Fruit fly (Drosophila melanogaster): ENCODE measurements around the gene FucTB.

The FucTB gene

dm6 chr2L:9388013-9388605 is 42.7 kb downstream of the FucTB start (continued):
- 0 out of 2 replicates have a peak, but pooled peaks have one; percentile 14 for TF ChIP-seq CkIIα-i1 (GFP tag; IDR thresholded peaks at IDR 0.05)
- peak; percentile 69 for TF ChIP-seq Dek (tag; optimal IDR thresholded peaks at IDR 0.05)
- peak; percentile 6 for TF ChIP-seq pzg (GFP tag; optimal IDR thresholded peaks at IDR 0.05)
- TF ChIP-seq yki (optimal IDR thresholded peaks at IDR 0.05): no peak
- TF ChIP-seq pho (GFP tag; optimal IDR thresholded peaks at IDR 0.05): peak; percentile 80
- TF ChIP-seq CG17802 (tag; optimal IDR thresholded peaks at IDR 0.05): peak; percentile 13
- TF ChIP-seq CG13123 (GFP tag; optimal IDR thresholded peaks at IDR 0.05): no peak
- TF ChIP-seq pita (GFP tag; optimal IDR thresholded peaks at IDR 0.05): no peak
- TF ChIP-seq CG30431 (GFP tag; optimal IDR thresholded peaks at IDR 0.05): peak; percentile 48
- TF ChIP-seq CG8359 (GFP tag; optimal IDR thresholded peaks at IDR 0.05; ENCODE audit: borderline replicate concordance): no peak
- TF ChIP-seq cas (GFP tag; IDR thresholded peaks at IDR 0.05): 0 out of 2 replicates have a peak, but pooled peaks have one; percentile 22
- peak; percentile 22 for TF ChIP-seq CG4820 (GFP tag; optimal IDR thresholded peaks at IDR 0.05)
- peak; percentile 44 for TF ChIP-seq CG4282 (GFP tag; optimal IDR thresholded peaks at IDR 0.05)
- TF ChIP-seq CG10431 (GFP tag; optimal IDR thresholded peaks at IDR 0.05): no peak
- no peak for TF ChIP-seq dan (GFP tag; IDR thresholded peaks at IDR 0.05)
- no peak for TF ChIP-seq Nf-YB (GFP tag; optimal IDR thresholded peaks at IDR 0.05)
- TF ChIP-seq CG17829 (tag; optimal IDR thresholded peaks at IDR 0.05): peak; percentile 6
- TF ChIP-seq sr (GFP tag; IDR thresholded peaks at IDR 0.05): no peak
- peak; percentile 15 for TF ChIP-seq CG5245 (GFP tag; optimal IDR thresholded peaks at IDR 0.05)
- TF ChIP-seq hbn (GFP tag; IDR thresholded peaks at IDR 0.05; ENCODE audit: partially characterized antibody): no peak
- TF ChIP-seq slp2 (GFP tag; optimal IDR thresholded peaks at IDR 0.05): peak; percentile 93
- TF ChIP-seq Jarid2 (GFP tag; optimal IDR thresholded peaks at IDR 0.05): no peak
- TF ChIP-seq CG12236 (GFP tag; optimal IDR thresholded peaks at IDR 0.05): no peak
- TF ChIP-seq CG10274 (GFP tag; optimal IDR thresholded peaks at IDR 0.05): peak; percentile 100
- peak; percentile 22 for TF ChIP-seq dmrt11E (tag; optimal IDR thresholded peaks at IDR 0.05)
- TF ChIP-seq Pdp1 (GFP tag; optimal IDR thresholded peaks at IDR 0.05): peak; percentile 63 to 91
- no peak for TF ChIP-seq Ssrp (tag; optimal IDR thresholded peaks at IDR 0.05)
- TF ChIP-seq H2.0 (GFP tag; IDR thresholded peaks at IDR 0.05): peak; percentile 68
- TF ChIP-seq CG7271 (tag; optimal IDR thresholded peaks at IDR 0.05): no peak
- peak; percentile 69 for TF ChIP-seq mirr (GFP tag; optimal IDR thresholded peaks at IDR 0.05)
- no peak for TF ChIP-seq Trl (optimal IDR thresholded peaks at IDR 0.05)
- TF ChIP-seq Trl (GFP tag; optimal IDR thresholded peaks at IDR 0.05): peak; percentile 89
- TF ChIP-seq Stat92E (GFP tag; optimal IDR thresholded peaks at IDR 0.05): no peak
- TF ChIP-seq CG18262 (tag; optimal IDR thresholded peaks at IDR 0.05): peak; percentile 20
- peak; percentile 44; the same call in 1 of the 2 replicates for TF ChIP-seq klu (GFP tag; IDR thresholded peaks at IDR 0.05)
- TF ChIP-seq gsb-n (tag; optimal IDR thresholded peaks at IDR 0.05): no peak
- no peak for TF ChIP-seq CG11093 (GFP tag; IDR thresholded peaks at IDR 0.05)
- TF ChIP-seq Doc2 (GFP tag; IDR thresholded peaks at IDR 0.05): no peak
- TF ChIP-seq kni (GFP tag; optimal IDR thresholded peaks at IDR 0.05): no peak
- TF ChIP-seq chn (GFP tag; optimal IDR thresholded peaks at IDR 0.05): peak; percentile 58
- peak; percentile 82 for TF ChIP-seq CG13624 (GFP tag; optimal IDR thresholded peaks at IDR 0.05)
- peak; percentile 35; the same call in 1 of the 2 replicates for TF ChIP-seq Dref (GFP tag; IDR thresholded peaks at IDR 0.05)
- no peak for TF ChIP-seq NC2α (GFP tag; optimal IDR thresholded peaks at IDR 0.05)
- TF ChIP-seq fd102C (GFP tag; optimal IDR thresholded peaks at IDR 0.05): no peak
- no peak for TF ChIP-seq nerfin-1 (tag; optimal IDR thresholded peaks at IDR 0.05)
- TF ChIP-seq HmgD (GFP tag; optimal IDR thresholded peaks at IDR 0.05): no peak
- peak; percentile 38 for TF ChIP-seq CG12744 (GFP tag; optimal IDR thresholded peaks at IDR 0.05)
- peak; percentile 51; the same call in 1 of the 3 replicates for TF ChIP-seq gce (GFP tag; IDR thresholded peaks at IDR 0.05)
- peak; percentile 84 for TF ChIP-seq fu2 (GFP tag; optimal IDR thresholded peaks at IDR 0.05)
- TF ChIP-seq CG16863 (GFP tag; optimal IDR thresholded peaks at IDR 0.05): peak; percentile 23
- peak; percentile 84 for TF ChIP-seq Atf6 (GFP tag; IDR thresholded peaks at IDR 0.05)
